Worm (Caenorhabditis elegans): ENCODE data around the gene T08G5.1.

- TF ChIP-seq lsy-2 (tag; optimal IDR thresholded peaks at IDR 0.05) (no peak), ama-1 (optimal IDR thresholded peaks at IDR 0.05) (no peak), ztf-4 (tag; optimal IDR thresholded peaks at IDR 0.05) (no peak), mab-5 (tag; optimal IDR thresholded peaks at IDR 0.05) (no peak), crh-2 (tag; optimal IDR thresholded peaks at IDR 0.05) (no peak), nhr-237 (tag; optimal IDR thresholded peaks at IDR 0.05) (no peak), R02D3.7 (tag; optimal IDR thresholded peaks at IDR 0.05) (no peak)
Measured at ce11 chrV:13981677-13982076, 36.9 kb upstream of the T08G5.1 start.
